Fruit fly (Drosophila melanogaster): ENCODE data around the gene AMPdeam.

DNA sequence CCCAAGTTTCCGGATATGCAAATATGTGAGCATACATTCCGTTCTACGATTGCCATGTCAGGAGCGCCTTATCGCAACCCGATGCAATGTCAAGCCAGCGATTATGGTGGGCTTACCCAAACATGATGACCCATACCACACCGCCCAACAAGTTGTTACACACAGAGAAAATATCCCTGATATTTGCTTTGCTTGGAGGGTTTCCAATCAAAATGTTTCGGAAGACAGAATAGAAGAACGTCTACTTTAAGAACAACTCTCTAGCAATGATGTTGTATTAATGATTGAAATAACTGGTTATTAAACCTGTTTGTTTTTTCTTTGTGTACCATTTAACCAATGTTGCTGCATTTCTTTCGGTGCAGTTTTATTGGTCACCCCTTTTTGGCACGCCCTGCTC lies 45.0 kb downstream of the AMPdeam start:
- no peak for TF ChIP-seq psq (GFP tag; optimal IDR thresholded peaks at IDR 0.05)
- TF ChIP-seq GATAd (GFP tag; optimal IDR thresholded peaks at IDR 0.05) = no peak
- no peak for TF ChIP-seq dsf (GFP tag; optimal IDR thresholded peaks at IDR 0.05; ENCODE audit: borderline replicate concordance)
- TF ChIP-seq brk (GFP tag; optimal IDR thresholded peaks at IDR 0.05) = no peak
- TF ChIP-seq Abd-B (GFP tag; optimal IDR thresholded peaks at IDR 0.05) = no peak
- no peak for TF ChIP-seq rgr (GFP tag; optimal IDR thresholded peaks at IDR 0.05)
- no peak for TF ChIP-seq jim (GFP tag; optimal IDR thresholded peaks at IDR 0.05)
- TF ChIP-seq tai (GFP tag; optimal IDR thresholded peaks at IDR 0.05) = no peak
- no peak for TF ChIP-seq usp (GFP tag; optimal IDR thresholded peaks at IDR 0.05)
- TF ChIP-seq h (GFP tag; optimal IDR thresholded peaks at IDR 0.05) = peak; percentile 5
- no peak for TF ChIP-seq Jra (GFP tag; optimal IDR thresholded peaks at IDR 0.05)
- TF ChIP-seq Mio (GFP tag; optimal IDR thresholded peaks at IDR 0.05) = no peak
